Worm (Caenorhabditis elegans): ENCODE results near the gene F09C6.3.

The F09C6.3 gene

DNA sequence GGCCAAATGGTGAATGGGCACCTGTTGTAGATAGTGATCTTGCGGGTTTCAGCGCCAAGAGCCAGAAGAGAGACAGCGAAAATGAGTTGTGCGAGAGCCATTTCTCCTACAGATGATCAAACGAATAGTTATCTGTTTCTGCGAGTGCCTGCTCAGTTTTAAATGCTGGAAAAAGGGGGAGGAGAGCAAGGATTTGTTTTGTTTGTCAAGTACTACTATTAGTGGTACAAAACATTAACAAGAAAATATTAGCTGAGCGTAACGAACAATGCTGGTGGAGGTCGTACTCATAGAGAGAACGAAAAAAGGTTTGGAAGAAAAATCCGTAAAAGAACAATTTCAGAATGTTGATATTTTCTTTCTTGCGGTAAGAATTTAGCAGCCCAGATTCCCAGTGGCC is 8.6 kb downstream of the F09C6.3 start, which contains the start of gene thn-4:
thn-4 (minus strand) TSS at position 101 of the 400 bp plus-strand sequence.
- TF ChIP-seq zim-3 (tag; optimal IDR thresholded peaks at IDR 0.05): no peak
- no peak for TF ChIP-seq mes-4 (tag; optimal IDR thresholded peaks at IDR 0.05)
- no peak for TF ChIP-seq F55B11.4 (tag; optimal IDR thresholded peaks at IDR 0.05; ENCODE audit: borderline replicate concordance, insufficient read depth)
- no peak for TF ChIP-seq aptf-2 (GFP tag; conservative IDR thresholded peaks at IDR 0.05)
- no peak for TF ChIP-seq repo-1 (tag; optimal IDR thresholded peaks at IDR 0.05)
- no peak for TF ChIP-seq hrde-1 (tag; optimal IDR thresholded peaks at IDR 0.05; ENCODE audit: borderline replicate concordance)
- no peak for TF ChIP-seq ZK185.1 (tag; optimal IDR thresholded peaks at IDR 0.05; ENCODE audit: poor library complexity, severe bottlenecking)
- TF ChIP-seq ztf-28 (GFP tag; IDR thresholded peaks at IDR 0.05): no peak
- TF ChIP-seq dpl-1 (GFP tag; optimal IDR thresholded peaks at IDR 0.05): no peak

DNA sequence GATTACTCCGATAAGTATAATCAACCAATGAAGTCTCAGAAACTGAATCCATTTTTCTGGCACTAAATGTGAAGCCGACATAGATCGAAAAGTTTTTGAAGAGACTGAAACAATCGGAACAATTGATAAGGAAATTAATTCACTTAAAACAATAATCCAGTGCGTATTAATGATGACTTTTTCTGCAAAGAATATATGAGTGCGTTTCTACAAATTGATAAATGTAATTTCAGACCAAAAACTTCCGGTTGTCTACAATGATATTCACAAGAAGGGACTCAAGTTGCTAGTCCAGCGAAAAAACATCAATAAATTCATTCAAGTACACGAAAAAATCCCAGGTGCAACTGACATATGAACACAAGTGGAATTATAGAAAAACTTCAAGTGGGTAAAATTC is 10.2 kb downstream of the F09C6.3 start, which contains the start of gene clec-33:
clec-33 (minus strand) TSS at position 101 of the 400 bp plus-strand sequence.
- TF ChIP-seq rec-8 (tag; optimal IDR thresholded peaks at IDR 0.05) (no peak), ztf-3 (GFP tag; optimal IDR thresholded peaks at IDR 0.05) (no peak), F23B12.7 (tag; optimal IDR thresholded peaks at IDR 0.05; ENCODE audit: insufficient read depth) (no peak), sea-2 (GFP tag; IDR thresholded peaks at IDR 0.05) (no peak), ceh-58 (GFP tag; IDR thresholded peaks at IDR 0.05) (no peak), pha-4 (tag; optimal IDR thresholded peaks at IDR 0.05) (no peak), mes-4 (tag; optimal IDR thresholded peaks at IDR 0.05) (no peak), sptf-2 (GFP tag; optimal IDR thresholded peaks at IDR 0.05) (no peak), unc-130 (GFP tag; optimal IDR thresholded peaks at IDR 0.05) (no peak), ztf-25 (GFP tag; IDR thresholded peaks at IDR 0.05) (no peak), D2030.7 (GFP tag; IDR thresholded peaks at IDR 0.05) (no peak), repo-1 (tag; optimal IDR thresholded peaks at IDR 0.05) (no peak), akir-1 (GFP tag; optimal IDR thresholded peaks at IDR 0.05) (no peak)

ce11 chrV:16865404-16865803 is 14.6 kb downstream of the F09C6.3 start, which contains the start of gene clec-28:
Gene clec-28 (plus strand): TSS chrV:16865704.
- no peak for TF ChIP-seq bed-1 (GFP tag; IDR thresholded peaks at IDR 0.05)
- no peak for TF ChIP-seq lin-26 (GFP tag; IDR thresholded peaks at IDR 0.05)
- TF ChIP-seq somi-1 (GFP tag; optimal IDR thresholded peaks at IDR 0.05): no peak
- TF ChIP-seq ccch-3 (GFP tag; optimal IDR thresholded peaks at IDR 0.05): no peak
- TF ChIP-seq sea-2 (GFP tag; IDR thresholded peaks at IDR 0.05): no peak
- TF ChIP-seq hsf-1 (GFP tag; IDR thresholded peaks at IDR 0.05): no peak
- no peak for TF ChIP-seq egl-18 (GFP tag; IDR thresholded peaks at IDR 0.05)
- no peak for TF ChIP-seq zim-3 (tag; optimal IDR thresholded peaks at IDR 0.05)
- no peak for TF ChIP-seq F10E7.11 (tag; optimal IDR thresholded peaks at IDR 0.05)
- TF ChIP-seq repo-1 (tag; optimal IDR thresholded peaks at IDR 0.05): no peak
- TF ChIP-seq ceh-40 (GFP tag; IDR thresholded peaks at IDR 0.05): no peak
- TF ChIP-seq F57C9.4 (tag; optimal IDR thresholded peaks at IDR 0.05): no peak

DNA sequence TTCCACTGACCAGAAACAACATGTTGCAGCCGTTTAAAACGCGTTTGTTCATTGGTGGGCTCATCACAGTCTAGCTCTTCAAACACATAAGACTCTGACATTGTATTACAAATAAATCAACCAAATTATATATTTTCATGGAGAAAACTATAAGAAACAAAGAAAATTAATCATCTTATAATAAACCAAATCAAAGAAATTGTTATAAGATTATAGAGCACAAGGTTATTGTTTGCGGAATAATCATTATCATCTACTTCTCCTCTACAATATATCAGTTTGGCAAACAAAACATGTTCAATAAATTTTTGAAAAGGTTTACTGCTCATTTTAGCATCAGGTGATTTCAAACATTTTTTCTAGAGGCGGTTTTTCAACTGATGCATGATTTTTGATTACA is 18.2 kb downstream of the F09C6.3 start, which contains the start of the genes clec-32 and clec-24:
clec-32 (minus strand) TSS at position 101 of the 400 bp plus-strand sequence.
clec-24 (plus strand) TSS at position 294 of the 400 bp plus-strand sequence.
- no peak for TF ChIP-seq bed-2 (GFP tag; IDR thresholded peaks at IDR 0.05)
- TF ChIP-seq tbp1 (GFP tag; optimal IDR thresholded peaks at IDR 0.05): no peak
- no peak for TF ChIP-seq repo-1 (tag; optimal IDR thresholded peaks at IDR 0.05)
- no peak for TF ChIP-seq Y56A3A.18 (GFP tag; IDR thresholded peaks at IDR 0.05)
- no peak for TF ChIP-seq attf-6 (GFP tag; IDR thresholded peaks at IDR 0.05)
- TF ChIP-seq C17E4.6 (GFP tag; IDR thresholded peaks at IDR 0.05): no peak
- no peak for TF ChIP-seq gei-17 (GFP tag; optimal IDR thresholded peaks at IDR 0.05)
- TF ChIP-seq hlh-12 (tag; optimal IDR thresholded peaks at IDR 0.05): no peak
